Fruit fly (Drosophila melanogaster) whole organism, embryonic: ENCODE measurements around the gene CG3184.
A peak's percentile ranks its signal among the peaks of the same experiment; 100 is the strongest.

Experiments
- Bdp1 ChIP-seq: fragments of 200-800 bp; sonication (Bioruptor generic); optimal IDR thresholded peaks from 3 replicates; lab custom pipeline; 2016; ENCODE audit warnings: missing biosample characterization, missing genetic modification characterization
- CG10209 ChIP-seq: fragments of 200-800 bp; sonication (Bioruptor generic); optimal IDR thresholded peaks from 3 replicates; lab custom pipeline; 2017; ENCODE audit warnings: missing biosample characterization, mild to moderate bottlenecking, missing genetic modification characterization, missing genetic modification reagents
- CG1024 ChIP-seq: fragments of 200-800 bp; sonication (Bioruptor generic); IDR thresholded peaks from 2 replicates; pipeline ENCODE4 v1.3.6; 2022; ENCODE audit warnings: missing biosample characterization, missing genetic modification characterization
- CG11247 ChIP-seq: fragments of 200-800 bp; sonication (Bioruptor generic); IDR thresholded peaks from 2 replicates; pipeline ENCODE4 v1.3.6; 2022; ENCODE audit warnings: missing biosample characterization, missing genetic modification characterization
- CG11560 ChIP-seq: fragments of 200-800 bp; sonication (Bioruptor generic); IDR thresholded peaks from 3 replicates; pipeline ENCODE4 v1.3.6; 2022; ENCODE audit warnings: missing biosample characterization, missing genetic modification characterization
- CG11695 ChIP-seq: fragments of 200-800 bp; sonication (Bioruptor generic); IDR thresholded peaks from 3 replicates; pipeline ENCODE4 v1.3.6; 2022; ENCODE audit warnings: missing biosample characterization, missing genetic modification characterization
- CG12071 ChIP-seq: fragments of 200-800 bp; sonication (Bioruptor generic); optimal IDR thresholded peaks from 3 replicates; lab custom pipeline; 2018; ENCODE audit warnings: missing biosample characterization, mild to moderate bottlenecking, missing genetic modification characterization
- CG12219 ChIP-seq: fragments of 200-800 bp; sonication (Bioruptor generic); optimal IDR thresholded peaks from 3 replicates; lab custom pipeline; 2018; ENCODE audit warnings: missing biosample characterization, mild to moderate bottlenecking, missing genetic modification characterization
- CG12299 ChIP-seq: fragments of 200-800 bp; sonication (Bioruptor generic); optimal IDR thresholded peaks from 2 replicates; lab custom pipeline; 2018; ENCODE audit warnings: missing biosample characterization, mild to moderate bottlenecking, missing genetic modification characterization
- CG12769 ChIP-seq: fragments of 200-800 bp; sonication (Bioruptor generic); optimal IDR thresholded peaks from 2 replicates; lab custom pipeline; 2019; ENCODE audit warnings: missing biosample characterization, mild to moderate bottlenecking, missing genetic modification characterization, moderate library complexity
- CG13296 ChIP-seq: fragments of 200-800 bp; sonication (Bioruptor generic); optimal IDR thresholded peaks from 3 replicates; lab custom pipeline; 2018; ENCODE audit warnings: missing biosample characterization, mild to moderate bottlenecking, missing genetic modification characterization
- CG15514 ChIP-seq: fragments of 200-800 bp; sonication (Bioruptor generic); optimal IDR thresholded peaks from 3 replicates; lab custom pipeline; 2017; ENCODE audit warnings: missing biosample characterization, missing genetic modification characterization, mild to moderate bottlenecking, moderate library complexity, missing genetic modification reagents
- CG17359 ChIP-seq: fragments of 200-800 bp; sonication (Bioruptor generic); optimal IDR thresholded peaks from 3 replicates; lab custom pipeline; 2018; ENCODE audit warnings: missing biosample characterization, mild to moderate bottlenecking, missing genetic modification characterization, moderate library complexity
- CG17612 ChIP-seq: fragments of 200-800 bp; sonication (Bioruptor generic); IDR thresholded peaks from 2 replicates; pipeline ENCODE4 v1.3.6; 2022; ENCODE audit warnings: missing biosample characterization, missing genetic modification characterization
- CG18764 ChIP-seq: fragments of 200-800 bp; sonication (Bioruptor generic); optimal IDR thresholded peaks from 3 replicates; lab custom pipeline; 2016; ENCODE audit warnings: missing biosample characterization, missing genetic modification characterization
- CG2712 ChIP-seq: fragments of 200-800 bp; optimal IDR thresholded peaks from 3 replicates; lab custom pipeline; 2019; ENCODE audit warnings: missing biosample characterization, mild to moderate bottlenecking, missing genetic modification characterization, moderate library complexity
- CG30403 ChIP-seq: fragments of 200-800 bp; sonication (Bioruptor generic); optimal IDR thresholded peaks from 3 replicates; lab custom pipeline; 2016; ENCODE audit warnings: missing biosample characterization, missing genetic modification characterization
- CG30431 ChIP-seq: fragments of 200-800 bp; sonication (Bioruptor generic); optimal IDR thresholded peaks from 2 replicates; lab custom pipeline; 2017; ENCODE audit warnings: missing biosample characterization, missing genetic modification characterization
- CG3281 ChIP-seq: fragments of 200-800 bp; sonication (Bioruptor generic); optimal IDR thresholded peaks from 3 replicates; lab custom pipeline; 2017; ENCODE audit warnings: missing biosample characterization, mild to moderate bottlenecking, missing genetic modification characterization
- CG3407 ChIP-seq: fragments of 200-800 bp; sonication (Bioruptor generic); optimal IDR thresholded peaks from 2 replicates; lab custom pipeline; 2018; ENCODE audit warnings: missing biosample characterization, mild to moderate bottlenecking, missing genetic modification characterization
- CG34422 ChIP-seq: fragments of 200-800 bp; sonication (Bioruptor generic); IDR thresholded peaks from 3 replicates; pipeline ENCODE4 v1.3.6; 2022; ENCODE audit warnings: missing biosample characterization, missing genetic modification characterization
- CG7372 ChIP-seq: fragments of 200-800 bp; sonication (Bioruptor generic); IDR thresholded peaks from 2 replicates; pipeline ENCODE4 v1.3.6; 2022; ENCODE audit warnings: missing biosample characterization, missing genetic modification characterization
- CG9817 ChIP-seq: fragments of 200-800 bp; sonication (Bioruptor generic); optimal IDR thresholded peaks from 2 replicates; lab custom pipeline; 2018; ENCODE audit warnings: missing biosample characterization, mild to moderate bottlenecking, missing genetic modification characterization, moderate library complexity
- Dad ChIP-seq: fragments of 200-800 bp; sonication (Bioruptor generic); optimal IDR thresholded peaks from 3 replicates; lab custom pipeline; 2016; ENCODE audit warnings: missing biosample characterization, missing genetic modification characterization
- E2f2 ChIP-seq: fragments of 200-800 bp; sonication (Bioruptor generic); IDR thresholded peaks from 2 replicates; pipeline ENCODE4 v1.3.6; 2022; ENCODE audit warnings: missing biosample characterization, missing genetic modification characterization
- Fer1 ChIP-seq: fragments of 200-800 bp; sonication (Bioruptor generic); optimal IDR thresholded peaks from 2 replicates; lab custom pipeline; 2017; ENCODE audit warnings: missing biosample characterization, mild to moderate bottlenecking, missing genetic modification characterization
- HHEX ChIP-seq: fragments of 200-800 bp; sonication (Bioruptor generic); optimal IDR thresholded peaks from 3 replicates; lab custom pipeline; 2017; ENCODE audit warnings: missing biosample characterization, mild to moderate bottlenecking, missing genetic modification characterization, missing genetic modification reagents
- HmgD ChIP-seq: fragments of 200-800 bp; sonication (Bioruptor generic); optimal IDR thresholded peaks from 3 replicates; lab custom pipeline; 2016; ENCODE audit warnings: missing biosample characterization, missing genetic modification characterization
- Hmr ChIP-seq: fragments of 200-800 bp; sonication (Bioruptor generic); optimal IDR thresholded peaks from 3 replicates; lab custom pipeline; 2017; ENCODE audit warnings: mild to moderate bottlenecking, missing biosample characterization, missing genetic modification reagents, missing genetic modification characterization
- Max ChIP-seq: fragments of 200-800 bp; sonication (Bioruptor generic); optimal IDR thresholded peaks from 2 replicates; lab custom pipeline; 2016; ENCODE audit warnings: missing biosample characterization, mild to moderate bottlenecking, missing genetic modification characterization
- NFAT ChIP-seq: fragments of 200-800 bp; sonication (Bioruptor generic); IDR thresholded peaks from 2 replicates; pipeline ENCODE4 v1.3.6; 2022; ENCODE audit warnings: missing biosample characterization, missing genetic modification characterization
- Sry-β ChIP-seq: fragments of 200-800 bp; sonication (Bioruptor generic); optimal IDR thresholded peaks from 2 replicates; lab custom pipeline; 2018; ENCODE audit warnings: missing biosample characterization, mild to moderate bottlenecking, missing genetic modification characterization, moderate library complexity
- ac ChIP-seq: fragments of 200-800 bp; sonication (Bioruptor generic); optimal IDR thresholded peaks from 3 replicates; lab custom pipeline; 2017; ENCODE audit warnings: missing biosample characterization, mild to moderate bottlenecking, missing genetic modification characterization
- bab2 ChIP-seq: fragments of 200-800 bp; sonication (Bioruptor generic); optimal IDR thresholded peaks from 2 replicates; lab custom pipeline; 2016; ENCODE audit warnings: missing biosample characterization, missing genetic modification characterization
- bsh ChIP-seq, 2 experiments: fragments of 200-800 bp; sonication (Bioruptor generic); optimal IDR thresholded peaks; 2 replicates each; lab custom pipeline; 2017 to 2018; ENCODE audit warnings: mild to moderate bottlenecking in 2 of 2, missing biosample characterization in 2 of 2, missing genetic modification characterization in 2 of 2, moderate library complexity in 1 of 2
- btn ChIP-seq: fragments of 200-800 bp; sonication (Bioruptor generic); optimal IDR thresholded peaks from 2 replicates; lab custom pipeline; 2016; ENCODE audit warnings: missing biosample characterization, missing genetic modification characterization
- dimm ChIP-seq: fragments of 200-800 bp; sonication (Bioruptor generic); IDR thresholded peaks from 2 replicates; pipeline ENCODE4 v1.3.6; 2022; ENCODE audit warnings: missing biosample characterization, missing genetic modification characterization
- dm ChIP-seq: fragments of 200-800 bp; sonication (Bioruptor generic); optimal IDR thresholded peaks from 3 replicates; lab custom pipeline; 2016; ENCODE audit warnings: missing biosample characterization, missing genetic modification characterization
- en ChIP-seq: fragments of 200-800 bp; sonication (Bioruptor generic); optimal IDR thresholded peaks from 2 replicates; lab custom pipeline; 2016; ENCODE audit warnings: missing biosample characterization, missing genetic modification characterization
- exex ChIP-seq: fragments of 200-800 bp; sonication (Bioruptor generic); optimal IDR thresholded peaks from 4 replicates; lab custom pipeline; 2018; ENCODE audit warnings: missing biosample characterization, mild to moderate bottlenecking, missing genetic modification characterization, moderate library complexity
- fd64A ChIP-seq: fragments of 200-800 bp; sonication (Bioruptor generic); optimal IDR thresholded peaks from 3 replicates; lab custom pipeline; 2018; ENCODE audit warnings: missing biosample characterization, mild to moderate bottlenecking, missing genetic modification characterization
- ken ChIP-seq: fragments of 200-800 bp; sonication (Bioruptor generic); IDR thresholded peaks from 3 replicates; pipeline ENCODE4 v1.3.6; 2022; ENCODE audit warnings: missing biosample characterization, missing genetic modification characterization
- maf-S ChIP-seq: fragments of 200-800 bp; sonication (Bioruptor generic); optimal IDR thresholded peaks from 2 replicates; lab custom pipeline; 2016; ENCODE audit warnings: missing biosample characterization, missing genetic modification characterization
- nom ChIP-seq: fragments of 200-800 bp; sonication (Bioruptor generic); optimal IDR thresholded peaks from 2 replicates; lab custom pipeline; 2017; ENCODE audit warnings: missing biosample characterization, missing genetic modification characterization, mild to moderate bottlenecking, moderate library complexity, missing genetic modification reagents
- otp ChIP-seq: fragments of 200-800 bp; sonication (Bioruptor generic); IDR thresholded peaks from 3 replicates; pipeline ENCODE4, ENCODE4 v1.3.6; 2022; ENCODE audit warnings: missing biosample characterization, missing genetic modification characterization
- pita ChIP-seq: fragments of 200-800 bp; sonication (Bioruptor generic); optimal IDR thresholded peaks from 2 replicates; lab custom pipeline; 2017; ENCODE audit warnings: missing biosample characterization, mild to moderate bottlenecking, missing genetic modification characterization
- slp2 ChIP-seq: fragments of 200-800 bp; sonication (Bioruptor generic); optimal IDR thresholded peaks from 2 replicates; lab custom pipeline; 2016; ENCODE audit warnings: missing biosample characterization, missing genetic modification characterization
- stc ChIP-seq: fragments of 200-800 bp; sonication (Bioruptor generic); IDR thresholded peaks from 2 replicates; pipeline ENCODE4 v1.3.6; 2022; ENCODE audit warnings: missing biosample characterization, missing genetic modification characterization
- stwl ChIP-seq: fragments of 200-800 bp; sonication (Bioruptor generic); optimal IDR thresholded peaks from 3 replicates; lab custom pipeline; 2018; ENCODE audit warnings: missing biosample characterization, mild to moderate bottlenecking, missing genetic modification characterization, moderate library complexity
- vvl ChIP-seq: fragments of 200-800 bp; sonication (Bioruptor generic); IDR thresholded peaks from 2 replicates; pipeline ENCODE4 v1.3.6; 2022; ENCODE audit warnings: missing biosample characterization, missing genetic modification characterization
- yki ChIP-seq: fragments of >200 bp; optimal IDR thresholded peaks from 3 replicates; lab custom pipeline; 2018
- zfh2 ChIP-seq: fragments of 200-800 bp; sonication (Bioruptor generic); optimal IDR thresholded peaks from 2 replicates; lab custom pipeline; 2016; ENCODE audit warnings: missing biosample characterization, missing genetic modification characterization

The CG3184 gene

dm6 chrX:6719968-6720367 lies 31.4 kb upstream of the CG3184 start (continued):
- TF ChIP-seq CG11247 (GFP tag; lab: Robert Waterston, UW) (peak; percentile 46), NFAT (0 out of 2 replicates have a peak, but pooled peaks have one; percentile 21), CG11560 (tag; lab: Robert Waterston, UW) (no peak), CG1024 (0 out of 2 replicates have a peak, but pooled peaks have one; percentile 11), CG3407 (GFP tag; lab: Kevin White, UChicago) (no peak), nom (no peak), maf-S (no peak), Max (GFP tag; lab: Kevin White, UChicago) (no peak), btn (no peak), E2f2 (GFP tag; lab: Robert Waterston, UW) (0 out of 2 replicates have a peak, but pooled peaks have one; percentile 18), dm (GFP tag; lab: Kevin White, UChicago) (no peak), Fer1 (GFP tag; lab: Kevin White, UChicago) (peak; percentile 39), CG15514 (GFP tag; lab: Kevin White, UChicago) (peak; percentile 27), zfh2 (GFP tag; lab: Kevin White, UChicago) (no peak), Sry-β (no peak), CG12219 (GFP tag; lab: Kevin White, UChicago) (no peak), ken (GFP tag; lab: Robert Waterston, UW) (no peak), CG30431 (no peak), CG11695 (GFP tag; lab: Robert Waterston, UW) (0 out of 3 replicates have a peak, but pooled peaks have one; percentile 30), CG7372 (GFP tag; lab: Robert Waterston, UW) (no peak), pita (no peak), CG17612 (GFP tag; lab: Robert Waterston, UW) (no peak), bsh (GFP tag; optimal IDR thresholded peaks at IDR 0.05; lab: Kevin White, UChicago) (peak in 1 of 2 experiments; percentile 30), bab2 (GFP tag; lab: Kevin White, UChicago) (peak; percentile 26), CG30403 (no peak), CG2712 (tag; lab: Kevin White, UChicago) (peak; percentile 1), slp2 (GFP tag; lab: Kevin White, UChicago) (no peak), stc (GFP tag; lab: Robert Waterston, UW) (peak; percentile 41; the same call in 1 of the 2 replicates), stwl (tag; lab: Kevin White, UChicago) (no peak), Bdp1 (peak; percentile 4), CG13296 (GFP tag; lab: Kevin White, UChicago) (peak; percentile 35), CG18764 (GFP tag; lab: Kevin White, UChicago) (peak; percentile 2), vvl (peak; percentile 29; the same call in 1 of the 2 replicates), Hmr (GFP tag; lab: Kevin White, UChicago) (peak; percentile 34), CG9817 (tag; lab: Kevin White, UChicago) (no peak), CG12071 (GFP tag; lab: Kevin White, UChicago) (peak; percentile 29), fd64A (GFP tag; lab: Kevin White, UChicago) (peak; percentile 27), HHEX (GFP tag; lab: Kevin White, UChicago) (peak; percentile 6), CG10209 (peak; percentile 35), CG3281 (GFP tag; lab: Kevin White, UChicago) (peak; percentile 41), CG34422 (GFP tag; lab: Robert Waterston, UW) (no peak), otp (GFP tag; lab: Robert Waterston, UW) (no peak), CG17359 (tag; lab: Kevin White, UChicago) (peak; percentile 38), CG12299 (no peak), HmgD (GFP tag; lab: Kevin White, UChicago) (no peak), Dad (GFP tag; lab: Kevin White, UChicago) (no peak), ac (GFP tag; lab: Kevin White, UChicago) (no peak), exex (tag; lab: Kevin White, UChicago) (no peak), dimm (GFP tag; lab: Robert Waterston, UW) (no peak), en (GFP tag; lab: Kevin White, UChicago) (no peak), CG12769 (tag; lab: Kevin White, UChicago) (peak; percentile 7), yki (no peak)
